Fruit fly (Drosophila melanogaster): ENCODE measurements around the gene CG3610.
A peak's percentile ranks its signal among the peaks of the same experiment; 100 is the strongest.

CG3610 gene

dm6 chr3R:14886011-14886534, 41.2 kb downstream of the CG3610 start, which contains the start of the genes Rrp6, CG33331 and CG33332 (continued):
- peak; percentile 92 for TF ChIP-seq CG2116 (GFP tag; optimal IDR thresholded peaks at IDR 0.05)
- peak; percentile 64 for TF ChIP-seq sens (GFP tag)
- no peak for TF ChIP-seq btn (GFP tag; optimal IDR thresholded peaks at IDR 0.05)
- peak; percentile 80 for TF ChIP-seq CG3847 (GFP tag; IDR thresholded peaks at IDR 0.05)
- peak; percentile 1 for TF ChIP-seq CG3163 (GFP tag; optimal IDR thresholded peaks at IDR 0.05)
- no peak for TF ChIP-seq Stat92E (GFP tag; optimal IDR thresholded peaks at IDR 0.05)
- TF ChIP-seq ac (GFP tag; optimal IDR thresholded peaks at IDR 0.05), result no peak
- peak; percentile 49 for TF ChIP-seq CG33213 (GFP tag; optimal IDR thresholded peaks at IDR 0.05)
- no peak for TF ChIP-seq CG6254 (GFP tag; optimal IDR thresholded peaks at IDR 0.05)
- peak; percentile 35 for TF ChIP-seq CG8290 (GFP tag; optimal IDR thresholded peaks at IDR 0.05)
- no peak for TF ChIP-seq CG8290 (tag; optimal IDR thresholded peaks at IDR 0.05)
- TF ChIP-seq MBD-R2 (GFP tag; IDR thresholded peaks at IDR 0.05), result peak; percentile 64
- no peak for TF ChIP-seq CG18599 (GFP tag; optimal IDR thresholded peaks at IDR 0.05)
- TF ChIP-seq CG18764 (GFP tag; optimal IDR thresholded peaks at IDR 0.05), result peak; percentile 55
- peak; percentile 40 for TF ChIP-seq tup (GFP tag; optimal IDR thresholded peaks at IDR 0.05)
- no peak for TF ChIP-seq CG3407 (GFP tag; optimal IDR thresholded peaks at IDR 0.05)
- TF ChIP-seq yki (optimal IDR thresholded peaks at IDR 0.05), result no peak
- TF ChIP-seq gcm2 (GFP tag; optimal IDR thresholded peaks at IDR 0.05), result no peak
- TF ChIP-seq Nf-YB (GFP tag; optimal IDR thresholded peaks at IDR 0.05), result peak; percentile 15
- no peak for TF ChIP-seq CG5953 (GFP tag; IDR thresholded peaks at IDR 0.05)
- no peak for TF ChIP-seq CrebB (tag; optimal IDR thresholded peaks at IDR 0.05)
- TF ChIP-seq CG9817 (tag; optimal IDR thresholded peaks at IDR 0.05), result peak; percentile 84
- no peak for TF ChIP-seq CG10462 (GFP tag; optimal IDR thresholded peaks at IDR 0.05)
- peak; percentile 57 for TF ChIP-seq Dref (GFP tag; IDR thresholded peaks at IDR 0.05)
- peak; percentile 42 for TF ChIP-seq run (tag; optimal IDR thresholded peaks at IDR 0.05)
- peak; percentile 54 for TF ChIP-seq CG16815 (GFP tag; optimal IDR thresholded peaks at IDR 0.05)
- TF ChIP-seq twi (tag; optimal IDR thresholded peaks at IDR 0.05), result peak; percentile 61
- peak; percentile 66 for TF ChIP-seq CG13894 (tag; optimal IDR thresholded peaks at IDR 0.05)
- no peak for TF ChIP-seq cas (GFP tag; IDR thresholded peaks at IDR 0.05)
- TF ChIP-seq CG17802 (tag; optimal IDR thresholded peaks at IDR 0.05), result no peak
- TF ChIP-seq Hr3 (GFP tag; optimal IDR thresholded peaks at IDR 0.05), result peak; percentile 80
- peak; percentile 54 for TF ChIP-seq cato (GFP tag; optimal IDR thresholded peaks at IDR 0.05; ENCODE audit: borderline replicate concordance)
- TF ChIP-seq Xbp1 (GFP tag; optimal IDR thresholded peaks at IDR 0.05), result peak; percentile 78
- peak; percentile 48; the same call in 1 of the 2 replicates for TF ChIP-seq CG7372 (GFP tag; IDR thresholded peaks at IDR 0.05)
- TF ChIP-seq peb (GFP tag; IDR thresholded peaks at IDR 0.05), result no peak
- TF ChIP-seq CkIIα-i1 (GFP tag; IDR thresholded peaks at IDR 0.05), result no peak
- peak; percentile 46 for TF ChIP-seq MESR4 (GFP tag; optimal IDR thresholded peaks at IDR 0.05)
- TF ChIP-seq ranshi (GFP tag; IDR thresholded peaks at IDR 0.05), result peak; percentile 43; the same call in 1 of the 2 replicates
- peak; percentile 76 for TF ChIP-seq CG10209 (GFP tag; optimal IDR thresholded peaks at IDR 0.05)
- TF ChIP-seq CG5180 (GFP tag; optimal IDR thresholded peaks at IDR 0.05), result no peak
- TF ChIP-seq chinmo (GFP tag; IDR thresholded peaks at IDR 0.05; ENCODE audit: partially characterized antibody), result 0 out of 4 replicates have a peak, but pooled peaks have one; percentile 52
- 0 out of 3 replicates have a peak, but pooled peaks have one; percentile 15 for TF ChIP-seq CG14050 (GFP tag; IDR thresholded peaks at IDR 0.05)
- TF ChIP-seq jigr1 (GFP tag; IDR thresholded peaks at IDR 0.05), result no peak
- no peak for TF ChIP-seq pan (optimal IDR thresholded peaks at IDR 0.05)
- TF ChIP-seq pan (GFP tag; optimal IDR thresholded peaks at IDR 0.05 in 1 of 2, IDR thresholded peaks at IDR 0.05 in 1 of 2), result peak in 1 of 2 experiments; percentile 56
- peak; percentile 43 for TF ChIP-seq Myb (GFP tag; optimal IDR thresholded peaks at IDR 0.05)
- TF ChIP-seq CG2678 (tag; optimal IDR thresholded peaks at IDR 0.05), result no peak
- TF ChIP-seq CG11695 (GFP tag; IDR thresholded peaks at IDR 0.05), result peak; percentile 64; the same call in 2 of the 3 replicates
- TF ChIP-seq caup (GFP tag; optimal IDR thresholded peaks at IDR 0.05; ENCODE audit: severe bottlenecking), result peak; percentile 71
- TF ChIP-seq CG9797 (GFP tag; optimal IDR thresholded peaks at IDR 0.05), result peak; percentile 3
- no peak for TF ChIP-seq disco-r (GFP tag; optimal IDR thresholded peaks at IDR 0.05)
